Fruit fly (Drosophila melanogaster): ENCODE results near the gene CG42827.

DNA sequence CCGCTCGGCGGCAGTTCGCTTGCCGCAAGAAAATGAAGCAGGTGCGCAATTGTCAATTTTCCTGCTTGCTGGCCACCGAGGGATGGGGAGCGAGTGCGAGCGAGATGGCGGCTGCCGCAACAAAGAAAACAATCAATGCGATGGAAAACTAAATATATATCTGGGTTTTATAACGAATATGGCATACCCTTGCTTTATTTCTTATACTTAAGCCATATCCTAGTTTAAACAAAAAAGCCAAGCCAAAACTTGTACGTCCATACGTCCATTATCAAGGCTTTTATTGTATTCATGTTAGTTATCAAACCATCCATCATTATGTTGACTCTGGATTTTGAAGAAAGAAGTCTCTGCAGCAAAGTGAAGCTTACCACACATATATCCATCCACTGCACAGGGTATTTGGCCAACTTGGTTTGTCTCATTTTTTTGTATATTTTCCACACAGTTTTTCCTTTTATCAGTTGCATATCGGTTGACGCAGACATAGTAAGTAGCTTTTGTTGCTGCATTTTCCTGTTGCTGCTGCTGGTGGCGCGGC, 18.1 kb downstream of the CG42827 start:
- TF ChIP-seq EcR (GFP tag; optimal IDR thresholded peaks at IDR 0.05) (no peak), pan (optimal IDR thresholded peaks at IDR 0.05) (no peak)

All from whole organism.